Fruit fly (Drosophila melanogaster) whole organism, embryonic: ENCODE results near the gene Cdc7.

ENCODE experiments used
- Abd-B ChIP-seq: fragments of 200-800 bp; sonication (Bioruptor generic); optimal IDR thresholded peaks from 2 replicates; lab custom pipeline; 2018; ENCODE audit warnings: missing biosample characterization, mild to moderate bottlenecking, missing genetic modification characterization, moderate library complexity
- Atf3 ChIP-seq: fragments of 200-800 bp; sonication (Bioruptor generic); optimal IDR thresholded peaks from 3 replicates; lab custom pipeline; 2016; ENCODE audit warnings: missing biosample characterization, missing genetic modification characterization
- CG10267 ChIP-seq: fragments of 200-800 bp; sonication (Bioruptor generic); optimal IDR thresholded peaks from 2 replicates; lab custom pipeline; 2018; ENCODE audit warnings: missing biosample characterization, mild to moderate bottlenecking, missing genetic modification characterization, moderate library complexity
- CG10366 ChIP-seq: fragments of 200-800 bp; sonication (Bioruptor generic); IDR thresholded peaks from 2 replicates; pipeline ENCODE4 v1.3.6; 2022; ENCODE audit warnings: missing biosample characterization, missing genetic modification characterization
- CG10959 ChIP-seq: fragments of 200-800 bp; sonication (Bioruptor generic); IDR thresholded peaks from 2 replicates; pipeline ENCODE4 v1.3.6; 2022; ENCODE audit warnings: missing biosample characterization, missing genetic modification characterization
- CG11695 ChIP-seq: fragments of 200-800 bp; sonication (Bioruptor generic); IDR thresholded peaks from 3 replicates; pipeline ENCODE4 v1.3.6; 2022; ENCODE audit warnings: missing biosample characterization, missing genetic modification characterization
- CG12391 ChIP-seq: fragments of 200-800 bp; sonication (Bioruptor generic); optimal IDR thresholded peaks from 3 replicates; lab custom pipeline; 2018; ENCODE audit warnings: missing biosample characterization, mild to moderate bottlenecking, missing genetic modification characterization, moderate library complexity
- CG12659 ChIP-seq: fragments of 200-800 bp; sonication (Bioruptor generic); optimal IDR thresholded peaks from 3 replicates; lab custom pipeline; 2017; ENCODE audit warnings: mild to moderate bottlenecking, missing biosample characterization, missing genetic modification reagents, missing genetic modification characterization
- CG13894 ChIP-seq: fragments of 200-800 bp; sonication (Bioruptor generic); optimal IDR thresholded peaks from 3 replicates; lab custom pipeline; 2018; ENCODE audit warnings: missing biosample characterization, mild to moderate bottlenecking, missing genetic modification characterization, moderate library complexity
- CG14441 ChIP-seq: fragments of 200-800 bp; sonication (Bioruptor generic); IDR thresholded peaks from 2 replicates; pipeline ENCODE4 v1.3.6; 2022; ENCODE audit warnings: missing biosample characterization, missing genetic modification characterization
- CG15269 ChIP-seq: fragments of 200-800 bp; sonication (Bioruptor generic); optimal IDR thresholded peaks from 2 replicates; lab custom pipeline; 2018; ENCODE audit warnings: missing biosample characterization, mild to moderate bottlenecking, missing genetic modification characterization, moderate library complexity
- CG17912 ChIP-seq: fragments of 200-800 bp; sonication (Bioruptor generic); optimal IDR thresholded peaks from 2 replicates; lab custom pipeline; 2018; ENCODE audit warnings: missing biosample characterization, mild to moderate bottlenecking, missing genetic modification characterization
- CG2129 ChIP-seq: fragments of 200-800 bp; sonication (Bioruptor generic); IDR thresholded peaks from 2 replicates; pipeline ENCODE4 v1.3.6; 2022; ENCODE audit warnings: missing biosample characterization, missing genetic modification characterization; ENCODE audit not compliant: partially characterized antibody
- CG31441 ChIP-seq: fragments of 200-800 bp; sonication (Bioruptor generic); IDR thresholded peaks from 2 replicates; pipeline ENCODE4 v1.3.6; 2022; ENCODE audit warnings: missing biosample characterization, missing genetic modification characterization
- CG3726 ChIP-seq: fragments of 200-800 bp; sonication (Bioruptor generic); IDR thresholded peaks from 3 replicates; pipeline ENCODE4, ENCODE4 v1.3.6; 2022; ENCODE audit warnings: missing biosample characterization, missing genetic modification characterization
- CG4707 ChIP-seq: fragments of 200-800 bp; sonication (Bioruptor generic); optimal IDR thresholded peaks from 2 replicates; lab custom pipeline; 2018; ENCODE audit warnings: missing biosample characterization, mild to moderate bottlenecking, missing genetic modification characterization, moderate library complexity
- CG4730 ChIP-seq: fragments of 200-800 bp; sonication (Bioruptor generic); IDR thresholded peaks from 2 replicates; pipeline ENCODE4 v1.3.6; 2022; ENCODE audit warnings: missing biosample characterization, missing genetic modification characterization
- CG4854 ChIP-seq: fragments of 200-800 bp; sonication (Bioruptor generic); optimal IDR thresholded peaks from 2 replicates; lab custom pipeline; 2016; ENCODE audit warnings: missing biosample characterization, missing genetic modification characterization, inconsistent platforms
- CG6254 ChIP-seq: fragments of 200-800 bp; sonication (Bioruptor generic); optimal IDR thresholded peaks from 3 replicates; lab custom pipeline; 2017; ENCODE audit warnings: mild to moderate bottlenecking, missing biosample characterization, missing genetic modification reagents, missing genetic modification characterization
- CG7987 ChIP-seq: fragments of 200-800 bp; sonication (Bioruptor generic); optimal IDR thresholded peaks from 2 replicates; lab custom pipeline; 2018; ENCODE audit warnings: missing biosample characterization, mild to moderate bottlenecking, missing genetic modification characterization, moderate library complexity
- Chrac-16 ChIP-seq: fragments of 200-800 bp; sonication (Bioruptor generic); optimal IDR thresholded peaks from 3 replicates; lab custom pipeline; 2016; ENCODE audit warnings: missing biosample characterization, missing genetic modification characterization
- D ChIP-seq, 2 experiments: fragments of 200-800 bp in 1 of 2; fragments of >200 bp in 1 of 2; sonication (Bioruptor generic) in 1 of 2; optimal IDR thresholded peaks; 2 replicates in 1 of 2; 3 replicates in 1 of 2; lab custom pipeline; 2017; ENCODE audit warnings: mild to moderate bottlenecking in 1 of 2, missing biosample characterization in 1 of 2, missing genetic modification characterization in 1 of 2, missing genetic modification reagents in 1 of 2
- Dbx ChIP-seq: fragments of 200-800 bp; sonication (Bioruptor generic); IDR thresholded peaks from 3 replicates; pipeline ENCODE4 v1.3.6; 2022; ENCODE audit warnings: missing biosample characterization, missing genetic modification characterization
- HLH54F ChIP-seq: fragments of 200-800 bp; sonication (Bioruptor generic); optimal IDR thresholded peaks from 3 replicates; lab custom pipeline; 2016; ENCODE audit warnings: missing biosample characterization, missing genetic modification characterization
- Hey ChIP-seq: fragments of 200-800 bp; sonication (Bioruptor generic); optimal IDR thresholded peaks from 3 replicates; lab custom pipeline; 2018; ENCODE audit warnings: missing biosample characterization, mild to moderate bottlenecking, missing genetic modification characterization
- NFAT ChIP-seq: fragments of 200-800 bp; sonication (Bioruptor generic); IDR thresholded peaks from 2 replicates; pipeline ENCODE4 v1.3.6; 2022; ENCODE audit warnings: missing biosample characterization, missing genetic modification characterization
- Nf-YC ChIP-seq: fragments of 200-800 bp; optimal IDR thresholded peaks from 3 replicates; lab custom pipeline; 2019; ENCODE audit warnings: missing biosample characterization, mild to moderate bottlenecking, missing genetic modification characterization, moderate library complexity
- Oaz ChIP-seq: fragments of 200-800 bp; sonication (Bioruptor generic); IDR thresholded peaks from 2 replicates; pipeline ENCODE4 v1.3.6; 2022; ENCODE audit warnings: missing biosample characterization, missing genetic modification characterization
- Oli ChIP-seq: fragments of 200-800 bp; sonication (Bioruptor generic); optimal IDR thresholded peaks from 2 replicates; lab custom pipeline; 2018; ENCODE audit warnings: missing biosample characterization, mild to moderate bottlenecking, missing genetic modification characterization, moderate library complexity
- PHDP ChIP-seq: fragments of 200-800 bp; sonication (Bioruptor generic); optimal IDR thresholded peaks from 3 replicates; lab custom pipeline; 2018; ENCODE audit warnings: missing biosample characterization, mild to moderate bottlenecking, missing genetic modification characterization, moderate library complexity
- Sry-β ChIP-seq: fragments of 200-800 bp; sonication (Bioruptor generic); optimal IDR thresholded peaks from 2 replicates; lab custom pipeline; 2018; ENCODE audit warnings: missing biosample characterization, mild to moderate bottlenecking, missing genetic modification characterization, moderate library complexity
- Tbp ChIP-seq: fragments of >200 bp; optimal IDR thresholded peaks from 2 replicates; lab custom pipeline; 2018; ENCODE audit warnings: missing biosample characterization, missing genetic modification characterization
- cg ChIP-seq: fragments of 200-800 bp; sonication (Bioruptor generic); optimal IDR thresholded peaks from 3 replicates; lab custom pipeline; 2019; ENCODE audit warnings: missing biosample characterization, mild to moderate bottlenecking, missing genetic modification characterization, moderate library complexity
- corto ChIP-seq: fragments of 200-800 bp; sonication (Bioruptor generic); optimal IDR thresholded peaks from 2 replicates; lab custom pipeline; 2016; ENCODE audit warnings: missing biosample characterization, mild to moderate bottlenecking, missing genetic modification characterization, moderate library complexity
- dmrt11E ChIP-seq: fragments of 200-800 bp; sonication (Bioruptor generic); optimal IDR thresholded peaks from 3 replicates; lab custom pipeline; 2018; ENCODE audit warnings: missing biosample characterization, mild to moderate bottlenecking, missing genetic modification characterization, moderate library complexity
- eve ChIP-seq, 2 experiments: fragments of >200 bp; optimal IDR thresholded peaks; 2 replicates each; lab custom pipeline; 2017; ENCODE audit warnings: missing biosample characterization in 2 of 2, missing genetic modification characterization in 2 of 2
- eyg ChIP-seq: fragments of 200-800 bp; sonication (Bioruptor generic); optimal IDR thresholded peaks from 3 replicates; lab custom pipeline; 2016; ENCODE audit warnings: missing biosample characterization, missing genetic modification characterization
- gcm ChIP-seq: fragments of 200-800 bp; sonication (Bioruptor generic); optimal IDR thresholded peaks from 2 replicates; lab custom pipeline; 2019; ENCODE audit warnings: missing biosample characterization, mild to moderate bottlenecking, missing genetic modification characterization, moderate library complexity
- ham ChIP-seq: fragments of 200-800 bp; sonication (Bioruptor generic); IDR thresholded peaks from 2 replicates; pipeline ENCODE4 v1.3.6; 2022; ENCODE audit warnings: missing biosample characterization, missing genetic modification characterization
- jumu ChIP-seq: fragments of 200-800 bp; sonication (Bioruptor generic); optimal IDR thresholded peaks from 3 replicates; lab custom pipeline; 2016; ENCODE audit warnings: missing biosample characterization, missing genetic modification characterization
- p53 ChIP-seq: fragments of 200-800 bp; sonication (Bioruptor generic); optimal IDR thresholded peaks from 2 replicates; lab custom pipeline; 2016; ENCODE audit warnings: missing biosample characterization, missing genetic modification characterization
- pfk ChIP-seq: fragments of 200-800 bp; sonication (Bioruptor generic); optimal IDR thresholded peaks from 2 replicates; lab custom pipeline; 2018; ENCODE audit warnings: missing biosample characterization, mild to moderate bottlenecking, missing genetic modification characterization, moderate library complexity
- pros ChIP-seq: fragments of 200-800 bp; sonication (Bioruptor generic); optimal IDR thresholded peaks from 3 replicates; lab custom pipeline; 2019; ENCODE audit warnings: missing biosample characterization, mild to moderate bottlenecking, missing genetic modification characterization, moderate library complexity
- run ChIP-seq: fragments of 200-800 bp; sonication (Bioruptor generic); optimal IDR thresholded peaks from 3 replicates; lab custom pipeline; 2018; ENCODE audit warnings: missing biosample characterization, mild to moderate bottlenecking, missing genetic modification characterization
- slou ChIP-seq: fragments of 200-800 bp; sonication (Bioruptor generic); optimal IDR thresholded peaks from 3 replicates; lab custom pipeline; 2016; ENCODE audit warnings: missing biosample characterization, missing genetic modification characterization
- sqz ChIP-seq: fragments of 200-800 bp; sonication (Bioruptor generic); optimal IDR thresholded peaks from 3 replicates; lab custom pipeline; 2018; ENCODE audit warnings: missing biosample characterization, mild to moderate bottlenecking, missing genetic modification characterization
- toy ChIP-seq: fragments of 200-800 bp; sonication (Bioruptor generic); IDR thresholded peaks from 2 replicates; pipeline ENCODE4 v1.3.6; 2022; ENCODE audit warnings: missing biosample characterization, missing genetic modification characterization
- twi ChIP-seq: fragments of 200-800 bp; optimal IDR thresholded peaks from 2 replicates; lab custom pipeline; 2019; ENCODE audit warnings: missing biosample characterization, mild to moderate bottlenecking, missing genetic modification characterization, moderate library complexity
- vfl ChIP-seq: fragments of 200-800 bp; sonication (Bioruptor generic); optimal IDR thresholded peaks from 2 replicates; lab custom pipeline; 2016; ENCODE audit warnings: missing biosample characterization, missing genetic modification characterization

Cdc7 gene

DNA sequence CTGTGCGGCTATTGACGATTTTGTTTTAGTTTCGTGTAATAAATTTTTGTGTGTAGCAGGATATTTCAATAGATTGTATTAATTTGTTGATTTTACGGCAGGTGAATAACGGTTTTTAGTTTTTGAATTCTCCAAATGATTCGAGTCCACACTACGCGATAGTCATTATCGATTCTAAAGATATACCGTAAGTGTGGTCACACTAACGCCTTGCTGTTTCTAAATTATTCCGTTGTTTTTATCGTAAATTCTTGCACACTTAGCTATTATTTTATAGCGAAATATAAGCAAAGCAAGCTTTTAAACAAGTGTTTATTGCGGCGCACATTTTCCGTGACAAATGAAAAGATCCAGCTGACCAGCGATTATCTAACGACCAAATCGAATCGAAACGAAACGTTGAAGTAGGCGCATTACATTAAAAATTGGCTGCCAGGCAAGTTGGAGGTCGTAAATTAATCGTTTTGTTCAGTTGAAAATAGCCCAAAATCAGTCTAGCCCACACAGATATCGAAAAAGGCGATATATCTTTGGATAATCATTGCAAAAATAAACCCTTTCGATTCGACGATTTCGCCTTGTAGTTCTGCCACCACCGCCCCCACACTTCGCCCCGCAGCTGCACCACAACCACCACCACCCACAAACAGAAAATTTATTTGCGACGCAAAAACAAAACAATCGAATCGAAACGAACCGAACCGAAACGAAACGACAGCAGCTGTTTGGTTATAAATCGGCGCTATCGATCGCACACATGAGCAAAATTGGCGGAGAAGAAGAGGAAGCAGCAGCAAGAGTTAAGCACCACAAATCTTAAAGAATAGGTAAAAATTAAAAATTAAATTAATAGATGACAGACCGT lies 29.5 kb downstream of the Cdc7 start, which contains the start of gene Pink1 (continued):
- TF ChIP-seq twi (tag; lab: Kevin White, UChicago) (no peak), CG14441 (GFP tag; lab: Robert Waterston, UW) (no peak), CG12659 (peak; percentile 45), CG11695 (GFP tag; lab: Robert Waterston, UW) (no peak), Chrac-16 (GFP tag; lab: Kevin White, UChicago) (no peak), eve (GFP tag; optimal IDR thresholded peaks at IDR 0.05; lab: Kevin White, UChicago) (no peak), CG4707 (GFP tag; lab: Kevin White, UChicago) (no peak), Dbx (no peak), CG6254 (GFP tag; lab: Kevin White, UChicago) (no peak), pros (GFP tag; lab: Kevin White, UChicago) (no peak), Abd-B (GFP tag; lab: Kevin White, UChicago) (peak; percentile 2), gcm (GFP tag; lab: Kevin White, UChicago) (no peak), CG13894 (tag; lab: Kevin White, UChicago) (no peak), eyg (GFP tag; lab: Kevin White, UChicago) (no peak), CG10959 (no peak), p53 (GFP tag; lab: Kevin White, UChicago) (no peak), Sry-β (GFP tag; lab: Kevin White, UChicago) (no peak), PHDP (no peak), pfk (peak; percentile 96), slou (GFP tag; lab: Kevin White, UChicago) (no peak), CG7987 (no peak), Oaz (GFP tag; lab: Robert Waterston, UW) (no peak), CG10366 (no peak), cg (GFP tag; lab: Kevin White, UChicago) (peak; percentile 41), CG17912 (GFP tag; lab: Kevin White, UChicago) (no peak), HLH54F (GFP tag; lab: Kevin White, UChicago) (no peak), Hey (tag; lab: Kevin White, UChicago) (no peak), CG12391 (tag; lab: Kevin White, UChicago) (no peak), ham (GFP tag; lab: Robert Waterston, UW) (no peak), CG15269 (tag; lab: Kevin White, UChicago) (no peak), CG4730 (GFP tag; lab: Robert Waterston, UW) (no peak), CG31441 (no peak), sqz (no peak), Atf3 (no peak), vfl (GFP tag; lab: Kevin White, UChicago) (no peak), Tbp (no peak), Nf-YC (tag; lab: Kevin White, UChicago) (no peak), NFAT (GFP tag; lab: Robert Waterston, UW) (no peak), CG4854 (GFP tag; lab: Kevin White, UChicago) (no peak), run (tag; lab: Kevin White, UChicago) (no peak), CG3726 (GFP tag; lab: Robert Waterston, UW) (no peak), CG10267 (tag; lab: Kevin White, UChicago) (no peak), D (optimal IDR thresholded peaks at IDR 0.05; lab: Kevin White, UChicago) (no peak), D (GFP tag; optimal IDR thresholded peaks at IDR 0.05; lab: Kevin White, UChicago) (no peak), corto (GFP tag; lab: Kevin White, UChicago) (no peak), toy (GFP tag; lab: Robert Waterston, UW) (no peak), Oli (tag; lab: Kevin White, UChicago) (no peak), dmrt11E (no peak), CG2129 (GFP tag; lab: Robert Waterston, UW) (no peak), jumu (GFP tag; lab: Kevin White, UChicago) (no peak)
